Fruit fly (Drosophila melanogaster) whole organism, embryonic: ENCODE data around the gene Snr1.
A peak's percentile ranks its signal among the peaks of the same experiment; 100 is the strongest.

ENCODE experiments used
- Atf3 ChIP-seq: fragments of 200-800 bp; sonication (Bioruptor generic); optimal IDR thresholded peaks from 3 replicates; lab custom pipeline; 2016; ENCODE audit warnings: missing biosample characterization, missing genetic modification characterization
- C15 ChIP-seq: fragments of 200-800 bp; sonication (Bioruptor generic); IDR thresholded peaks from 3 replicates; pipeline ENCODE4 v1.3.6; 2022; ENCODE audit warnings: missing biosample characterization, missing genetic modification characterization
- CG10274 ChIP-seq: fragments of 200-800 bp; sonication (Bioruptor generic); optimal IDR thresholded peaks from 3 replicates; lab custom pipeline; 2017; ENCODE audit warnings: missing biosample characterization, mild to moderate bottlenecking, missing genetic modification characterization
- CG12236 ChIP-seq: fragments of 200-800 bp; sonication (Bioruptor generic); optimal IDR thresholded peaks from 2 replicates; lab custom pipeline; 2016; ENCODE audit warnings: missing biosample characterization, missing genetic modification characterization
- CG13296 ChIP-seq: fragments of 200-800 bp; sonication (Bioruptor generic); optimal IDR thresholded peaks from 3 replicates; lab custom pipeline; 2018; ENCODE audit warnings: missing biosample characterization, mild to moderate bottlenecking, missing genetic modification characterization
- CG14441 ChIP-seq: fragments of 200-800 bp; sonication (Bioruptor generic); IDR thresholded peaks from 2 replicates; pipeline ENCODE4 v1.3.6; 2022; ENCODE audit warnings: missing biosample characterization, missing genetic modification characterization
- CG14965 ChIP-seq: fragments of 200-800 bp; sonication (Bioruptor generic); optimal IDR thresholded peaks from 2 replicates; lab custom pipeline; 2016; ENCODE audit warnings: missing biosample characterization, missing genetic modification characterization, borderline replicate concordance
- CG1529 ChIP-seq: fragments of 200-800 bp; sonication (Bioruptor generic); optimal IDR thresholded peaks from 3 replicates; lab custom pipeline; 2018; ENCODE audit warnings: missing biosample characterization, missing genetic modification characterization
- CG17186 ChIP-seq: fragments of 200-800 bp; sonication (Bioruptor generic); optimal IDR thresholded peaks from 3 replicates; lab custom pipeline; 2017; ENCODE audit warnings: missing biosample characterization, missing genetic modification reagents, missing genetic modification characterization
- CG18476 ChIP-seq: fragments of 200-800 bp; sonication (Bioruptor generic); optimal IDR thresholded peaks from 2 replicates; lab custom pipeline; 2016; ENCODE audit warnings: missing biosample characterization, mild to moderate bottlenecking, missing genetic modification characterization
- CG2202 ChIP-seq: fragments of 200-800 bp; sonication (Bioruptor generic); optimal IDR thresholded peaks from 2 replicates; lab custom pipeline; 2018; ENCODE audit warnings: missing biosample characterization, mild to moderate bottlenecking, missing genetic modification characterization
- CG6272 ChIP-seq: fragments of 200-800 bp; sonication (Bioruptor generic); IDR thresholded peaks from 2 replicates; pipeline ENCODE4 v1.3.6; 2022; ENCODE audit warnings: missing biosample characterization, missing genetic modification characterization
- CG8290 ChIP-seq, 3 experiments: fragments of 200-800 bp; sonication (Bioruptor generic); optimal IDR thresholded peaks; 2 replicates each; lab custom pipeline; 2016 to 2019; ENCODE audit warnings: missing biosample characterization in 3 of 3, missing genetic modification characterization in 3 of 3, mild to moderate bottlenecking in 2 of 3, moderate library complexity in 1 of 3
- CHES-1-like ChIP-seq: fragments of 200-800 bp; sonication (Bioruptor generic); optimal IDR thresholded peaks from 2 replicates; lab custom pipeline; 2016; ENCODE audit warnings: missing biosample characterization, missing genetic modification characterization
- D ChIP-seq, 2 experiments: fragments of 200-800 bp in 1 of 2; fragments of >200 bp in 1 of 2; sonication (Bioruptor generic) in 1 of 2; optimal IDR thresholded peaks; 2 replicates in 1 of 2; 3 replicates in 1 of 2; lab custom pipeline; 2017; ENCODE audit warnings: mild to moderate bottlenecking in 1 of 2, missing biosample characterization in 1 of 2, missing genetic modification characterization in 1 of 2, missing genetic modification reagents in 1 of 2
- D19A ChIP-seq: fragments of 200-800 bp; optimal IDR thresholded peaks from 3 replicates; lab custom pipeline; 2019; ENCODE audit warnings: missing biosample characterization, mild to moderate bottlenecking, missing genetic modification characterization, moderate library complexity
- Dll ChIP-seq: fragments of 200-800 bp; sonication (Bioruptor generic); IDR thresholded peaks from 4 replicates; pipeline ENCODE4 v1.3.6; 2022; ENCODE audit warnings: missing biosample characterization, missing genetic modification characterization; ENCODE audit not compliant: partially characterized antibody
- Doc3 ChIP-seq: fragments of 200-800 bp; sonication (Bioruptor generic); IDR thresholded peaks from 3 replicates; pipeline ENCODE4 v1.3.6; 2022; ENCODE audit warnings: missing biosample characterization, missing genetic modification characterization; ENCODE audit not compliant: partially characterized antibody
- Max ChIP-seq: fragments of 200-800 bp; sonication (Bioruptor generic); optimal IDR thresholded peaks from 2 replicates; lab custom pipeline; 2016; ENCODE audit warnings: missing biosample characterization, mild to moderate bottlenecking, missing genetic modification characterization
- Neu2 ChIP-seq: fragments of 200-800 bp; sonication (Bioruptor generic); optimal IDR thresholded peaks from 3 replicates; lab custom pipeline; 2016; ENCODE audit warnings: missing biosample characterization, missing genetic modification characterization, borderline replicate concordance
- Oli ChIP-seq: fragments of 200-800 bp; sonication (Bioruptor generic); optimal IDR thresholded peaks from 2 replicates; lab custom pipeline; 2018; ENCODE audit warnings: missing biosample characterization, mild to moderate bottlenecking, missing genetic modification characterization, moderate library complexity
- Pdp1 ChIP-seq, 2 experiments: fragments of 200-800 bp; sonication (Bioruptor generic); optimal IDR thresholded peaks; 3 replicates each; lab custom pipeline; 2016; ENCODE audit warnings: missing biosample characterization in 2 of 2, missing genetic modification characterization in 2 of 2, mild to moderate bottlenecking in 1 of 2, moderate library complexity in 1 of 2
- TFAM ChIP-seq: fragments of 200-800 bp; sonication (Bioruptor generic); optimal IDR thresholded peaks from 2 replicates; lab custom pipeline; 2017; ENCODE audit warnings: missing biosample characterization, missing genetic modification characterization, inconsistent platforms
- Vsx1 ChIP-seq: fragments of 200-800 bp; sonication (Bioruptor generic); optimal IDR thresholded peaks from 2 replicates; lab custom pipeline; 2017; ENCODE audit warnings: missing biosample characterization, mild to moderate bottlenecking, missing genetic modification characterization, missing genetic modification reagents
- YL-1 ChIP-seq: fragments of 200-800 bp; sonication (Bioruptor generic); optimal IDR thresholded peaks from 3 replicates; lab custom pipeline; 2017; ENCODE audit warnings: missing biosample characterization, mild to moderate bottlenecking, missing genetic modification characterization
- amos ChIP-seq: fragments of 200-800 bp; sonication (Bioruptor generic); IDR thresholded peaks from 2 replicates; pipeline ENCODE4 v1.3.6; 2022; ENCODE audit warnings: missing biosample characterization, missing genetic modification characterization; ENCODE audit not compliant: partially characterized antibody
- az2 ChIP-seq: fragments of 200-800 bp; sonication (Bioruptor generic); optimal IDR thresholded peaks from 3 replicates; lab custom pipeline; 2016; ENCODE audit warnings: missing biosample characterization, missing genetic modification characterization
- bowl ChIP-seq: fragments of 200-800 bp; sonication (Bioruptor generic); IDR thresholded peaks from 2 replicates; pipeline ENCODE4 v1.3.6; 2022; ENCODE audit warnings: missing biosample characterization, missing genetic modification characterization
- caup ChIP-seq: fragments of 200-800 bp; sonication (Bioruptor generic); optimal IDR thresholded peaks from 3 replicates; lab custom pipeline; 2017; ENCODE audit warnings: missing biosample characterization, mild to moderate bottlenecking, missing genetic modification characterization, moderate library complexity; ENCODE audit not compliant: severe bottlenecking
- dmrt11E ChIP-seq: fragments of 200-800 bp; sonication (Bioruptor generic); optimal IDR thresholded peaks from 3 replicates; lab custom pipeline; 2018; ENCODE audit warnings: missing biosample characterization, mild to moderate bottlenecking, missing genetic modification characterization, moderate library complexity
- dpn ChIP-seq, 2 experiments: fragments of 200-800 bp; sonication (Bioruptor generic); optimal IDR thresholded peaks; 3 replicates each; lab custom pipeline; 2016; ENCODE audit warnings: missing biosample characterization in 2 of 2, missing genetic modification characterization in 2 of 2
- ems ChIP-seq: fragments of 200-800 bp; sonication (Bioruptor generic); optimal IDR thresholded peaks from 3 replicates; lab custom pipeline; 2016; ENCODE audit warnings: missing biosample characterization, missing genetic modification characterization
- exex ChIP-seq: fragments of 200-800 bp; sonication (Bioruptor generic); optimal IDR thresholded peaks from 4 replicates; lab custom pipeline; 2018; ENCODE audit warnings: missing biosample characterization, mild to moderate bottlenecking, missing genetic modification characterization, moderate library complexity
- grau ChIP-seq: fragments of 200-800 bp; optimal IDR thresholded peaks from 3 replicates; lab custom pipeline; 2019; ENCODE audit warnings: missing biosample characterization, mild to moderate bottlenecking, missing genetic modification characterization, moderate library complexity
- gt ChIP-seq: fragments of 200-800 bp; sonication (Bioruptor generic); IDR thresholded peaks from 2 replicates; pipeline ENCODE4 v1.3.6; 2022; ENCODE audit warnings: missing biosample characterization, missing genetic modification characterization
- jumu ChIP-seq: fragments of 200-800 bp; sonication (Bioruptor generic); optimal IDR thresholded peaks from 3 replicates; lab custom pipeline; 2016; ENCODE audit warnings: missing biosample characterization, missing genetic modification characterization
- lola ChIP-seq, 3 experiments: fragments of >200 bp in 2 of 3; fragments of 200-800 bp in 1 of 3; sonication (Bioruptor generic) in 1 of 3; optimal IDR thresholded peaks; 2 replicates each; lab custom pipeline; 2017 to 2019; ENCODE audit warnings: missing biosample characterization in 3 of 3, missing genetic modification characterization in 3 of 3, mild to moderate bottlenecking in 1 of 3, moderate library complexity in 1 of 3
- oc ChIP-seq: fragments of 200-800 bp; sonication (Bioruptor generic); optimal IDR thresholded peaks from 2 replicates; lab custom pipeline; 2018; ENCODE audit warnings: missing biosample characterization, mild to moderate bottlenecking, missing genetic modification characterization, moderate library complexity
- org-1 ChIP-seq: fragments of 200-800 bp; sonication (Bioruptor generic); optimal IDR thresholded peaks from 2 replicates; lab custom pipeline; 2017; ENCODE audit warnings: missing biosample characterization, missing genetic modification characterization
- pan ChIP-seq, 4 experiments: fragments of >200 bp in 3 of 4; fragments of 200-800 bp in 1 of 4; sonication (Bioruptor generic) in 1 of 4; optimal IDR thresholded peaks in 3 of 4; IDR thresholded peaks in 1 of 4; 2 replicates each; pipeline versions ENCODE4 v1.3.6 to Lab custom; 2017 to 2022; ENCODE audit warnings: missing biosample characterization in 2 of 4, missing genetic modification characterization in 2 of 4, mixed read lengths in 1 of 4
- pho ChIP-seq: fragments of 200-800 bp; sonication (Bioruptor generic); optimal IDR thresholded peaks from 2 replicates; lab custom pipeline; 2016; ENCODE audit warnings: missing biosample characterization, missing genetic modification characterization
- pros ChIP-seq: fragments of 200-800 bp; sonication (Bioruptor generic); optimal IDR thresholded peaks from 3 replicates; lab custom pipeline; 2019; ENCODE audit warnings: missing biosample characterization, mild to moderate bottlenecking, missing genetic modification characterization, moderate library complexity
- salm ChIP-seq: fragments of 200-800 bp; sonication (Bioruptor generic); optimal IDR thresholded peaks from 2 replicates; lab custom pipeline; 2018; ENCODE audit warnings: missing biosample characterization, mild to moderate bottlenecking, missing genetic modification characterization
- sens ChIP-seq: fragments of 200-800 bp; sonication (Bioruptor generic); peaks from one replicate; lab custom pipeline; 2016; ENCODE audit warnings: missing biosample characterization, missing genetic modification characterization
- sisA ChIP-seq: fragments of 200-800 bp; sonication (Bioruptor generic); IDR thresholded peaks from 2 replicates; pipeline ENCODE4 v1.3.6; 2022; ENCODE audit warnings: missing biosample characterization, missing genetic modification characterization
- sug ChIP-seq: fragments of 200-800 bp; optimal IDR thresholded peaks from 2 replicates; lab custom pipeline; 2019; ENCODE audit warnings: missing biosample characterization, mild to moderate bottlenecking, missing genetic modification characterization, moderate library complexity
- trem ChIP-seq: fragments of 200-800 bp; optimal IDR thresholded peaks from 3 replicates; lab custom pipeline; 2019; ENCODE audit warnings: missing biosample characterization, mild to moderate bottlenecking, missing genetic modification characterization, moderate library complexity
- unc-4 ChIP-seq: fragments of 200-800 bp; sonication (Bioruptor generic); IDR thresholded peaks from 2 replicates; pipeline ENCODE4 v1.3.6; 2022; ENCODE audit warnings: missing biosample characterization, missing genetic modification characterization; ENCODE audit not compliant: partially characterized antibody

Snr1 gene

DNA sequence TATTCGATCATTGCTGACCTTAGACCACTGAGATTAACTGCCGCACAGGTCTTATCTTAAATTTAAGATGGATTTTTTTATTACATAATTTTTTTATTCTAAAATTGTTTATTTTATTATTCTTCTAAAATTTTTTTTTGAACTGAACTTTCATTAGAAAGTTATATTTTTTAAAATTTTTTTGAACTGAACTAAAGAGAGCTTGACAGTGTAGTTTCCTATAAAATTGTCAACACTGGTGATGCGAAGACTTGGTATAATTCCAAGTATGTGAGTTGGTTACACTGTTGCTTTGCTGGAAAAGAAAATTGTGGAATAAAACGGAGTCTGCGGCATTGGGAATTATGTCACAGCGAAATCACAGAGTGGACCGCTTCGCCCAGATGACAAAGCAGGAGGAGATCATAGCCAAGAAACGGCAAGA, 14.6 kb downstream of the Snr1 start, which contains the start of gene CG31550 (continued):
- peak; percentile 49 for TF ChIP-seq caup
- peak; percentile 25 for TF ChIP-seq oc (tag; lab: Kevin White, UChicago)
- no peak for TF ChIP-seq ems (GFP tag; lab: Kevin White, UChicago)
- no peak; the same call in 1 of the 2 replicates for TF ChIP-seq gt (GFP tag; lab: Robert Waterston, UW)
- TF ChIP-seq lola (GFP tag; optimal IDR thresholded peaks at IDR 0.05; lab: Kevin White, UChicago) = peak in 1 of 3 experiments; percentile 65
- TF ChIP-seq Dll = 0 out of 4 replicates have a peak, but pooled peaks have one; percentile 44
- TF ChIP-seq Max (GFP tag; lab: Kevin White, UChicago) = peak; percentile 45
- TF ChIP-seq CG18476 (GFP tag; lab: Kevin White, UChicago) = peak; percentile 27
- TF ChIP-seq CG6272 (GFP tag; lab: Robert Waterston, UW) = peak; percentile 59
- TF ChIP-seq CG14965 = no peak
- peak; percentile 44 to 77 for TF ChIP-seq dpn (GFP tag; optimal IDR thresholded peaks at IDR 0.05; lab: Kevin White, UChicago)
- TF ChIP-seq dmrt11E = peak; percentile 75
- peak; percentile 74 for TF ChIP-seq sisA
- no peak for TF ChIP-seq Vsx1
- peak; percentile 14 to 87 for TF ChIP-seq Pdp1 (GFP tag; optimal IDR thresholded peaks at IDR 0.05; lab: Kevin White, UChicago)
- TF ChIP-seq CHES-1-like (GFP tag; lab: Kevin White, UChicago) = no peak
- TF ChIP-seq C15 (GFP tag; lab: Robert Waterston, UW) = no peak
- TF ChIP-seq sens (GFP tag; lab: Kevin White, UChicago) = peak; percentile 75
- TF ChIP-seq CG1529 = no peak
- 0 out of 2 replicates have a peak, but pooled peaks have one; percentile 11 for TF ChIP-seq amos (GFP tag; lab: Robert Waterston, UW)
- peak; percentile 27 for TF ChIP-seq CG2202
- TF ChIP-seq CG17186 (GFP tag; lab: Kevin White, UChicago) = no peak
- no peak for TF ChIP-seq bowl (GFP tag; lab: Robert Waterston, UW)
- TF ChIP-seq CG12236 (GFP tag; lab: Kevin White, UChicago) = no peak
- TF ChIP-seq CG14441 (GFP tag; lab: Robert Waterston, UW) = peak; percentile 72
- peak; percentile 82 for TF ChIP-seq YL-1
- TF ChIP-seq sug (tag; lab: Kevin White, UChicago) = peak; percentile 55
- no peak for TF ChIP-seq D19A (tag; lab: Kevin White, UChicago)
- no peak for TF ChIP-seq org-1
- no peak for TF ChIP-seq pan (optimal IDR thresholded peaks at IDR 0.05; lab: Kevin White, UChicago)
- TF ChIP-seq pan (GFP tag; optimal IDR thresholded peaks at IDR 0.05 in 1 of 2, IDR thresholded peaks at IDR 0.05 in 1 of 2) = peak in 1 of 2 experiments; percentile 77
- TF ChIP-seq CG13296 (GFP tag; lab: Kevin White, UChicago) = peak; percentile 67
- peak; percentile 11 for TF ChIP-seq Atf3 (GFP tag; lab: Kevin White, UChicago)
- TF ChIP-seq CG8290 (GFP tag; optimal IDR thresholded peaks at IDR 0.05; lab: Kevin White, UChicago) = peak; percentile 67
- no peak for TF ChIP-seq CG8290 (tag; optimal IDR thresholded peaks at IDR 0.05; lab: Kevin White, UChicago)
- no peak for TF ChIP-seq CG10274 (GFP tag; lab: Kevin White, UChicago)
- TF ChIP-seq Doc3 (GFP tag; lab: Robert Waterston, UW) = no peak
- TF ChIP-seq trem (tag; lab: Kevin White, UChicago) = peak; percentile 60
- peak; percentile 78 for TF ChIP-seq grau (tag; lab: Kevin White, UChicago)
- TF ChIP-seq unc-4 (GFP tag; lab: Robert Waterston, UW) = no peak
- TF ChIP-seq TFAM (GFP tag; lab: Kevin White, UChicago) = no peak
- no peak for TF ChIP-seq jumu (GFP tag; lab: Kevin White, UChicago)
- TF ChIP-seq Oli (tag; lab: Kevin White, UChicago) = peak; percentile 43
- peak; percentile 11 for TF ChIP-seq salm
- TF ChIP-seq az2 = peak; percentile 73
- TF ChIP-seq pros = no peak
- no peak for TF ChIP-seq D (optimal IDR thresholded peaks at IDR 0.05; lab: Kevin White, UChicago)
- no peak for TF ChIP-seq D (GFP tag; optimal IDR thresholded peaks at IDR 0.05; lab: Kevin White, UChicago)
- no peak for TF ChIP-seq exex (tag; lab: Kevin White, UChicago)
- TF ChIP-seq pho (GFP tag; lab: Kevin White, UChicago) = peak; percentile 39
- TF ChIP-seq Neu2 = no peak
